Worm (Caenorhabditis elegans) whole organism, early embryonic: ENCODE data around the gene Y37D8A.25.

Source experiments
- B0310.2 ChIP-seq: sonication (generic microtip); optimal IDR thresholded peaks from 2 replicates; lab custom pipeline; 2016; ENCODE audit warnings: mild to moderate bottlenecking, missing genetic modification characterization, missing compliant biosample characterization
- F13C5.2 ChIP-seq: sonication (generic microtip); optimal IDR thresholded peaks from 2 replicates; lab custom pipeline; 2017; ENCODE audit warnings: mild to moderate bottlenecking, missing genetic modification characterization, inconsistent platforms, missing compliant biosample characterization
- aly-1 ChIP-seq: sonication (generic microtip); optimal IDR thresholded peaks from 2 replicates; lab custom pipeline; 2016; ENCODE audit warnings: missing genetic modification characterization, missing compliant biosample characterization
- ama-1 ChIP-seq: fragments of 150-350 bp; optimal IDR thresholded peaks from 2 replicates; lab custom pipeline; 2014
- ceh-13 ChIP-seq: fragments of 200-800 bp; sonication (Bioruptor generic); optimal IDR thresholded peaks from 2 replicates; lab custom pipeline; 2018; ENCODE audit warnings: mild to moderate bottlenecking, missing genetic modification characterization, missing compliant biosample characterization
- ceh-36 ChIP-seq: sonication (generic microtip); optimal IDR thresholded peaks from 2 replicates; lab custom pipeline; 2016; ENCODE audit warnings: missing genetic modification characterization, inconsistent platforms, missing compliant biosample characterization
- ets-7 ChIP-seq: sonication (generic microtip); optimal IDR thresholded peaks from 2 replicates; lab custom pipeline; 2016; ENCODE audit warnings: missing genotype, missing genetic modification characterization, missing compliant biosample characterization
- flt-1 ChIP-seq: fragments of 200-800 bp; sonication (Bioruptor generic); IDR thresholded peaks from 2 replicates; pipeline ENCODE4 v1.3.6; 2022; ENCODE audit warnings: missing genetic modification characterization, missing compliant biosample characterization
- hmbx-1 ChIP-seq: sonication (generic microtip); optimal IDR thresholded peaks from 2 replicates; lab custom pipeline; 2016; ENCODE audit warnings: mild to moderate bottlenecking, missing genetic modification characterization, missing compliant biosample characterization
- hmg-4 ChIP-seq: fragments of 200-800 bp; sonication (Bioruptor generic); optimal IDR thresholded peaks from 2 replicates; lab custom pipeline; 2018; ENCODE audit warnings: mild to moderate bottlenecking, missing genetic modification characterization, missing compliant biosample characterization
- hnd-1 ChIP-seq: sonication (generic microtip); optimal IDR thresholded peaks from 2 replicates; lab custom pipeline; 2016; ENCODE audit warnings: missing genetic modification characterization, missing compliant biosample characterization
- pes-1 ChIP-seq: fragments of 200-800 bp; sonication (Bioruptor generic); IDR thresholded peaks from 2 replicates; pipeline ENCODE4 v1.3.6; 2022; ENCODE audit warnings: missing genetic modification reagents, missing genetic modification characterization, missing compliant biosample characterization
- scrt-1 ChIP-seq: fragments of 200-800 bp; sonication (Bioruptor generic); IDR thresholded peaks from 2 replicates; pipeline ENCODE4 v1.3.6; 2022; ENCODE audit warnings: missing genetic modification characterization, missing compliant biosample characterization
- sea-1 ChIP-seq: fragments of 200-800 bp; sonication (Bioruptor generic); conservative IDR thresholded peaks from 2 replicates; pipeline ENCODE4 v1.3.6; 2022; ENCODE audit warnings: missing genetic modification characterization, missing compliant biosample characterization
- tbx-11 ChIP-seq: fragments of 200-800 bp; sonication (Bioruptor generic); IDR thresholded peaks from 2 replicates; pipeline ENCODE4 v1.3.6; 2022; ENCODE audit warnings: missing genetic modification characterization, missing compliant biosample characterization
- tbx-37 ChIP-seq: fragments of 200-800 bp; sonication (Bioruptor generic); conservative IDR thresholded peaks from 2 replicates; pipeline ENCODE4 v1.3.6; 2022; ENCODE audit warnings: missing genetic modification reagents, missing genetic modification characterization, missing compliant biosample characterization
- tra-4 ChIP-seq: sonication (generic microtip); optimal IDR thresholded peaks from 2 replicates; lab custom pipeline; 2017; ENCODE audit warnings: missing genetic modification characterization, missing compliant biosample characterization

Y37D8A.25 gene

DNA sequence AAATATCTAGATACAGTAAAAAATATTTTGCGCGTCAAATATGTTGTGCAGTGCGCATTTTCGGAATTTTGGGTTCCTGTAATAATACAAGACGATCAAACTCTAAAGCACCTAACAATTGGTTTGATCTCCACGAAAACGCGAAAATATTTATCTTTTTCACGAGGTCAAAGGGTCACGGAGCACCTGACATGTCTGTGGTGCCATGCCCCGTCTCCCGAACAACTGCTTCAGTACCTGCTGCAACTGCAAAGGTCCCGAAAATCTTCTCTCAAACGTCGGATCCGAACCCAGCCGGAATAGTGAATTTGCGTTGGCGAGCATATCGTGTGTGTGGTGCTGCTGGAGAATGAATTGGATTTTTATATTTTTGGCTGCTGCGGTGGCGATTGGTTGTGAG, at the start of gene Y37D8A.25, which contains the start of gene Y37D8A.2:
TSS of gene Y37D8A.25 (minus strand) at position 345 of the 400 bp plus-strand sequence.
TSS of gene Y37D8A.2 (plus strand) at position 285 of the 400 bp plus-strand sequence.
- no peak for TF ChIP-seq ets-7
- TF ChIP-seq aly-1 (tag; lab: Kevin White, UChicago) = no peak
- no peak for TF ChIP-seq tra-4
- TF ChIP-seq tbx-37 (GFP tag; lab: Robert Waterston, UW) = no peak
- no peak for TF ChIP-seq scrt-1 (GFP tag; lab: Robert Waterston, UW)
- TF ChIP-seq ama-1 (lab: Kevin White, UChicago) = no peak

- TF ChIP-seq flt-1 (GFP tag; lab: Robert Waterston, UW) (no peak), tbx-11 (GFP tag; lab: Robert Waterston, UW) (no peak), tra-4 (no peak), scrt-1 (GFP tag; lab: Robert Waterston, UW) (no peak), ceh-36 (no peak), sea-1 (GFP tag; lab: Robert Waterston, UW) (no peak), tbx-37 (GFP tag; lab: Robert Waterston, UW) (no peak), hmg-4 (GFP tag; lab: Kevin White, UChicago) (no peak), hnd-1 (tag; lab: Kevin White, UChicago) (no peak), aly-1 (tag; lab: Kevin White, UChicago) (no peak), pes-1 (GFP tag; lab: Robert Waterston, UW) (no peak), ets-7 (no peak), hmbx-1 (tag; lab: Kevin White, UChicago) (no peak), B0310.2 (no peak), F13C5.2 (tag; lab: Kevin White, UChicago) (no peak), ama-1 (lab: Kevin White, UChicago) (no peak), ceh-13 (GFP tag; lab: Kevin White, UChicago) (no peak)
Measured at ce11 chrIII:12864648-12865047, 44.6 kb upstream of the Y37D8A.25 start, which contains the start of gene Y37D8A.8. TSS of gene Y37D8A.8 (plus strand) at chrIII:12864948.

- TF ChIP-seq flt-1 (GFP tag; lab: Robert Waterston, UW) (no peak), ceh-36 (no peak), scrt-1 (GFP tag; lab: Robert Waterston, UW) (no peak), pes-1 (GFP tag; lab: Robert Waterston, UW) (no peak), hnd-1 (tag; lab: Kevin White, UChicago) (no peak), ama-1 (lab: Kevin White, UChicago) (no peak), aly-1 (tag; lab: Kevin White, UChicago) (no peak), hmg-4 (GFP tag; lab: Kevin White, UChicago) (no peak), hmbx-1 (tag; lab: Kevin White, UChicago) (no peak), sea-1 (GFP tag; lab: Robert Waterston, UW) (no peak), ceh-13 (GFP tag; lab: Kevin White, UChicago) (no peak), tbx-37 (GFP tag; lab: Robert Waterston, UW) (no peak), ets-7 (no peak)
Measured at ce11 chrIII:12860119-12860518, 40.1 kb upstream of the Y37D8A.25 start.

DNA sequence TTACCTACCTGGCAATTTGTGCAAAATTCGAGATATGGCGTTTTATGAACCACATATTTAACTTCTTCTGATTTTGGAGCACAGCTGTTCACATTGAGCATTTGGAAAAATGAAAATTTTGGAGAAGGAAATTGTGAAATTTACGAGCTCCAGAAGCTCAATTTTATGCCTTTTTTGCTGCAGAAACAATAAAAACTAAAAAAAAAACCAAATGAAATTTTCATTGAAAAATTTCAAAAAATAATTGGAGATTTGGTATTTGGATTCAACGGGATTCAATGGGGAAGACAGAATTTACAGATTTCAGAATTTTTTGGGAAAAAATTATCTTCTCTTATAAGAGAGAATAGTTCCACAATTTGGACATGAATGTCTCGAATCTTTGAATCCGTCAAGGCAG, 36.6 kb upstream of the Y37D8A.25 start, which contains the start of gene Y37D8A.26:
TSS of gene Y37D8A.26 (minus strand) at position 101 of the 400 bp plus-strand sequence.
- TF ChIP-seq hnd-1 (tag; lab: Kevin White, UChicago) = no peak
- TF ChIP-seq pes-1 (GFP tag; lab: Robert Waterston, UW) = no peak
- TF ChIP-seq ceh-36 = no peak
- no peak for TF ChIP-seq hmbx-1 (tag; lab: Kevin White, UChicago)
- TF ChIP-seq hmg-4 (GFP tag; lab: Kevin White, UChicago) = no peak
- no peak for TF ChIP-seq aly-1 (tag; lab: Kevin White, UChicago)
- no peak for TF ChIP-seq scrt-1 (GFP tag; lab: Robert Waterston, UW)
- no peak for TF ChIP-seq ceh-13 (GFP tag; lab: Kevin White, UChicago)
- TF ChIP-seq F13C5.2 (tag; lab: Kevin White, UChicago) = no peak
- TF ChIP-seq tbx-11 (GFP tag; lab: Robert Waterston, UW) = no peak
- no peak for TF ChIP-seq ets-7
- no peak for TF ChIP-seq tra-4
- no peak for TF ChIP-seq ama-1 (lab: Kevin White, UChicago)
- TF ChIP-seq B0310.2 = no peak

DNA sequence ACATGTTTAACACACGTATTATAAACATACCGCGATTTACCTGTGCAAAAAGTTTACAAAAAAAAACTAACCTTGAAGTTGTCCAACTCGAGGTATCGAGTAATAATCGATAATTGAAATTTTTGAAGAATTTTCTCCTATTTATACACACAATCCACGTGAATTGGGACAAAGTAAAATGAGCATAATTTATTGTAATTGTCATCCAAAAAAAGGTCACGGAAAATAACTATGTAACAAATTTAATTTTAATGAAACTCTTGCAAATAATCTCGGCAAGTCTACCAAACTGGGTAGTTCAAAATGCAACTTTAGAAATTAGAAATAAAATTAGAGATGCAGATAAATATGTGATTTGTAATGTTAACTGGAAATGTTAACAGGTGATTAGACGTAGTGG, 35.3 kb upstream of the Y37D8A.25 start, which contains the start of gene Y37D8A.5:
TSS of gene Y37D8A.5 (minus strand) at position 101 of the 400 bp plus-strand sequence.
- no peak for TF ChIP-seq tra-4
- no peak for TF ChIP-seq pes-1 (GFP tag; lab: Robert Waterston, UW)
- TF ChIP-seq tbx-11 (GFP tag; lab: Robert Waterston, UW) = no peak
- TF ChIP-seq tbx-37 (GFP tag; lab: Robert Waterston, UW) = no peak
- no peak for TF ChIP-seq ceh-13 (GFP tag; lab: Kevin White, UChicago)
- no peak for TF ChIP-seq flt-1 (GFP tag; lab: Robert Waterston, UW)
- TF ChIP-seq scrt-1 (GFP tag; lab: Robert Waterston, UW) = no peak
- no peak for TF ChIP-seq ets-7
- TF ChIP-seq aly-1 (tag; lab: Kevin White, UChicago) = no peak

- TF ChIP-seq scrt-1 (GFP tag; lab: Robert Waterston, UW) = no peak
- no peak for TF ChIP-seq tbx-11 (GFP tag; lab: Robert Waterston, UW)
- no peak for TF ChIP-seq hmbx-1 (tag; lab: Kevin White, UChicago)
- TF ChIP-seq ets-7 = no peak
- no peak for TF ChIP-seq sea-1 (GFP tag; lab: Robert Waterston, UW)
- TF ChIP-seq aly-1 (tag; lab: Kevin White, UChicago) = no peak
- TF ChIP-seq tbx-37 (GFP tag; lab: Robert Waterston, UW) = no peak
- no peak for TF ChIP-seq ama-1 (lab: Kevin White, UChicago)
- no peak for TF ChIP-seq pes-1 (GFP tag; lab: Robert Waterston, UW)
- TF ChIP-seq hmg-4 (GFP tag; lab: Kevin White, UChicago) = no peak
- TF ChIP-seq tra-4 = no peak
- TF ChIP-seq F13C5.2 (tag; lab: Kevin White, UChicago) = no peak
- no peak for TF ChIP-seq ceh-36
- TF ChIP-seq ceh-13 (GFP tag; lab: Kevin White, UChicago) = no peak
- no peak for TF ChIP-seq hnd-1 (tag; lab: Kevin White, UChicago)
- no peak for TF ChIP-seq flt-1 (GFP tag; lab: Robert Waterston, UW)
- no peak for TF ChIP-seq B0310.2
Measured at ce11 chrIII:12851034-12851433, 31.0 kb upstream of the Y37D8A.25 start.

DNA sequence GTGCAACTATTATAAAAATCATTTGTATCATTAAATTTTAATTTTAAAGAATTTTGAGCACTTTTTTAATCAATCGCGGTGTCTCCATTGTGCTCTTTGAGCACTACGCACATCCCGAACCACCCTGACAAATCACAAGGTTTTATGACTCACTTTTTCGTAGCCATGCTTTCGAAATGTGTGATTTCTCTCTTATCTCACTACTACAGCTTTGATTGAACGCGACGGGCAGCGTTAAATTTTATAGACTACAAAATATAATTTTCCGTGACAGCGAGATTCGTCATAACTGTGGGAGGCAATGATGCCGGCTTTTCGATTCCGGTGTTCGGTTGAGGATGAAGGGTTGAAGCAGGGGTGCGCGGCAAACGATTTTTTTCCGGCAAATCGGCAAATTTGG, 29.6 kb upstream of the Y37D8A.25 start:
- TF ChIP-seq flt-1 (GFP tag; lab: Robert Waterston, UW) (no peak), scrt-1 (GFP tag; lab: Robert Waterston, UW) (no peak), ets-7 (no peak), F13C5.2 (tag; lab: Kevin White, UChicago) (no peak), B0310.2 (no peak), hmg-4 (GFP tag; lab: Kevin White, UChicago) (no peak), tra-4 (no peak), tbx-11 (GFP tag; lab: Robert Waterston, UW) (no peak), ceh-36 (no peak), hmbx-1 (tag; lab: Kevin White, UChicago) (no peak), tbx-37 (GFP tag; lab: Robert Waterston, UW) (no peak), sea-1 (GFP tag; lab: Robert Waterston, UW) (no peak), pes-1 (GFP tag; lab: Robert Waterston, UW) (no peak), aly-1 (tag; lab: Kevin White, UChicago) (no peak), hnd-1 (tag; lab: Kevin White, UChicago) (no peak), ama-1 (lab: Kevin White, UChicago) (no peak), ceh-13 (GFP tag; lab: Kevin White, UChicago) (no peak)
